Worm (Caenorhabditis elegans): ENCODE data around the gene F56C9.3.
A peak's percentile ranks its signal among the peaks of the same experiment; 100 is the strongest.

F56C9.3 gene

DNA sequence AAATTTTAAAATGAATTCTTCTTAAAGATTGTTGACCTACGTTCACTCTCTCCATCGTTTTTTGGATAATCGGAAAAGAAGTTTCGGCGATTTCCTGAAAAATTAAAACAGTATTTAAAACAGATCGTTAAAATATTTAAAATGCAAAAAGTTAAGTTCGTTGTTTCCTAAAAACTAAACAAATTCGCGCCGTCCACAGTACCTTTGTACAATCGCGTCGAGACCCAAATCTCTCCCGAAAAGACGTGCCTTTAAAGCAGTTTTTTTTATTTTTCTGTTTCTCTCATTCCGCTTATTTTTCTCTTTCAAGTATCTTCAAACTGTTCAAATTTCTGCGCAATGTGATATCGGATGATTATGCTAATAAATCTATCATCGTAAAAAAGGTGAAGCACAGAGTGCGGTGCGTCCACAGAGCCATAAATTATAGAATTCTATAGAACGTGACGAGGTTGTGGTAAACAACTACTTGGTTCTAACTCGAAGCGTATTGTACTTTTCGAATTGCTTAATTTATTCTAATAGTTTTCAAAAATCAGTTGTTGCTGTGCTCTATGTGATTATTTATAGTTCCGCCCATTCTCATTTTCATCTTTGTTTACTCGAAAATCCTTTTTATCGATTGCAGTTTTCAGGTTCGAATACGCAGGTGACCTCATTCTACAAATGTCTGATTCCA is at the start of gene F56C9.3, which contains the start of gene F56C9.6:
Gene F56C9.3 (plus strand): TSS at position 629 of the 679 bp plus-strand sequence.
Gene F56C9.6 (minus strand): TSS at position 112 of the 679 bp plus-strand sequence.
- TF ChIP-seq nhr-43 (tag; optimal IDR thresholded peaks at IDR 0.05; ENCODE audit: poor library complexity, severe bottlenecking) (no peak), unc-39 (tag; optimal IDR thresholded peaks at IDR 0.05) (no peak), zag-1 (tag; optimal IDR thresholded peaks at IDR 0.05) (no peak), nhr-77 (tag; optimal IDR thresholded peaks at IDR 0.05) (no peak), ztf-11 (tag; optimal IDR thresholded peaks at IDR 0.05) (no peak), lin-15B (tag; optimal IDR thresholded peaks at IDR 0.05) (no peak), nhr-12 (tag; optimal IDR thresholded peaks at IDR 0.05) (no peak), ceh-82 (tag; optimal IDR thresholded peaks at IDR 0.05) (no peak), sea-2 (GFP tag; optimal IDR thresholded peaks at IDR 0.05) (no peak), elt-1 (tag; optimal IDR thresholded peaks at IDR 0.05) (no peak), aly-2 (tag; optimal IDR thresholded peaks at IDR 0.05) (no peak), fos-1 (tag; optimal IDR thresholded peaks at IDR 0.05) (no peak), lin-39 (tag; optimal IDR thresholded peaks at IDR 0.05) (no peak), elt-2 (tag; optimal IDR thresholded peaks at IDR 0.05) (no peak)

DNA sequence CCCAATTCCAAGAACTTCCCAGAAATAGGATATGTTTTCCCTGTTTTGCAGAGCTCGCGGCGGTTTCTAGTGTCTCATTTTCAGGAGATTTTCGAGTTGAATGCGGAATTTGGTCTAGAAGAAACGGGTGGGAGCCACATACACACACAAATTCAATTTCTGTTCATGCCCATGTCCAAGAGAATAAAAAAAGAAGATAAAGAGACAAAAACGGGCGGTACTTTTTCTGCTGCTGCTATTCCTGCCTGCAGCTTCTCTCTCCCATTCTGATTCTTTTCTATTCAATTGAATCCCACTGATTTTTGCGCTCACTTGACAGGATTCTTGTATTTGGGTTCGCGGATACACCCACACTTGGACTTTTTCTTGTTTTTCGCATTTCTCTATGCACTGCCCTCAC is 48.5 kb upstream of the F56C9.3 start:
- TF ChIP-seq lin-39 (tag; optimal IDR thresholded peaks at IDR 0.05) (no peak), ztf-11 (tag; optimal IDR thresholded peaks at IDR 0.05) (no peak), R02D3.7 (tag; optimal IDR thresholded peaks at IDR 0.05) (no peak), fkh-10 (GFP tag; optimal IDR thresholded peaks at IDR 0.05) (peak; percentile 72)

DNA sequence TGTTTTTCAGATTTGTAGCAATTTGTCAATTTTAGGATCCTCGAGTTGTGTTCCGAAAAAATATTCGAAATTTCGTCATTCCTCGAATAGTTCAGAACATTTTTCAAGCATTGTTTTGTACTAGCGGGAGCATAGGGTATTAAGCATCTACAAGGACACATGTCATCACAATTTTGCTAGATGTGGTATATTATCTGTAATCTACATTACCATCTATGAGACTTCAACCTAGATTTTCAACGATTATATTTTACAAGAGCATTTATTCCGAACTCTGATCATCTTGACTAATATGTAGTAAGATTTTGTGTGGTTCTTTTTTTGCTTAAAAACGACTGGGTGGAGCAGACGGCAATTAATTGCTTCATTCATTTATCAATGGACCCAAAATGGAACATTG is 48.1 kb upstream of the F56C9.3 start:
- TF ChIP-seq nhr-43 (tag; optimal IDR thresholded peaks at IDR 0.05; ENCODE audit: poor library complexity, severe bottlenecking) (no peak), lin-39 (tag; optimal IDR thresholded peaks at IDR 0.05) (no peak), elt-3 (tag; optimal IDR thresholded peaks at IDR 0.05) (no peak)

DNA sequence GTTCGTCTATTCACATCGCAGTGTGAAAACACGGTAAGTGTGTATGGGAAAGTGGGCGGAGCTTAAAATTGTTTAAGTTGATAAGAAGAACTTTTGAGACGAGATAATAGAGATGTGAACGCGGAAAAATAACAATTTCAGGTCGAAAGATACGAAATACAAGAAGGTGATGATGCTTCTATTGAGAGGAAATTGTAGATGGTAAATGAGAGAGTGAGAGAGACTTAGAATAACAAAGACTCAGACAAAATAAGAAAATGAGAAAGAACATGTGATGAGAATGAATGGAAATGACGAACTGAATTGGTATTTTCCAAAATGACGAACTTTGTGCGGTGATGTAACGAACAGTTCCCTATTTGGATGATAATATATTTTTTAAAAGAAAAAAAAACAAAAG is 40.0 kb upstream of the F56C9.3 start:
- TF ChIP-seq pha-4 (tag; optimal IDR thresholded peaks at IDR 0.05) (peak; percentile 12), nhr-23 (tag; optimal IDR thresholded peaks at IDR 0.05) (peak; percentile 42), egl-5 (tag; optimal IDR thresholded peaks at IDR 0.05) (no peak), elt-2 (tag; optimal IDR thresholded peaks at IDR 0.05) (peak; percentile 51)

DNA sequence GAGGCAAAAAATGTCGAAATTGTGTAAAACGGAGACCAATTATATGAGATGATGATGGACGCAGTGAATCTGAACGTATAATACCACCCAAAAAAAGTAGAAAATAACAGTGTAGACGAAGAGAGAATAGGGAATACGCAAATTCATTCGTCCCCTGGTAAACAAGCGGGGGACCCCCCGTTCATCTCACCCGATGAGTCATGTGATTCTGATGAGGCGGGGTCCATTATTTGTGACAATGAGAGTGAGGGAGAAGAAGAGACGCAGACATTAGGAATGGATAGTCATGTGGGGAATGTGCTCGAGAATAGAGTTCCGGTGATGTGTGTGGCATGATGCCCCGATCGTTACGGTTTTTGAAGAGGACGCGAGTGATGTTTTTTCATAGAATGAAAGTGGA is 39.0 kb upstream of the F56C9.3 start:
- TF ChIP-seq lin-15B (tag; optimal IDR thresholded peaks at IDR 0.05) (no peak), nhr-67 (tag; optimal IDR thresholded peaks at IDR 0.05) (no peak), nhr-11 (tag; optimal IDR thresholded peaks at IDR 0.05) (no peak), zag-1 (tag; optimal IDR thresholded peaks at IDR 0.05) (no peak), daf-12 (tag; optimal IDR thresholded peaks at IDR 0.05) (no peak), ztf-4 (tag; optimal IDR thresholded peaks at IDR 0.05) (no peak), lsy-12 (tag; optimal IDR thresholded peaks at IDR 0.05) (peak; percentile 20), nhr-77 (tag; optimal IDR thresholded peaks at IDR 0.05) (no peak), unc-39 (tag; optimal IDR thresholded peaks at IDR 0.05) (no peak), ceh-28 (tag; optimal IDR thresholded peaks at IDR 0.05) (no peak), ceh-16 (tag; optimal IDR thresholded peaks at IDR 0.05) (no peak), nhr-23 (tag; optimal IDR thresholded peaks at IDR 0.05) (peak; percentile 38), fkh-2 (tag; optimal IDR thresholded peaks at IDR 0.05) (no peak), aly-2 (tag; optimal IDR thresholded peaks at IDR 0.05) (no peak), nhr-237 (tag; optimal IDR thresholded peaks at IDR 0.05) (no peak), mdl-1 (tag; optimal IDR thresholded peaks at IDR 0.05) (no peak), eor-1 (tag; optimal IDR thresholded peaks at IDR 0.05) (no peak), ceh-82 (tag; optimal IDR thresholded peaks at IDR 0.05) (no peak), jun-1 (tag; optimal IDR thresholded peaks at IDR 0.05) (peak; percentile 71), nhr-76 (tag; optimal IDR thresholded peaks at IDR 0.05) (no peak), pqm-1 (tag; optimal IDR thresholded peaks at IDR 0.05) (peak; percentile 1), nhr-43 (tag; optimal IDR thresholded peaks at IDR 0.05; ENCODE audit: poor library complexity, severe bottlenecking) (peak; percentile 22), fos-1 (tag; optimal IDR thresholded peaks at IDR 0.05) (no peak), snpc-4 (tag; optimal IDR thresholded peaks at IDR 0.05) (no peak), lin-39 (tag; optimal IDR thresholded peaks at IDR 0.05) (peak; percentile 31), nhr-28 (tag; optimal IDR thresholded peaks at IDR 0.05) (no peak), ZK546.5 (tag; optimal IDR thresholded peaks at IDR 0.05) (no peak), unc-62 (GFP tag; optimal IDR thresholded peaks at IDR 0.05) (no peak), ama-1 (optimal IDR thresholded peaks at IDR 0.05) (peak; percentile 22), fkh-10 (GFP tag; optimal IDR thresholded peaks at IDR 0.05) (no peak), elt-2 (tag; optimal IDR thresholded peaks at IDR 0.05) (peak; percentile 14), hmg-11 (tag; optimal IDR thresholded peaks at IDR 0.05) (no peak), egl-5 (tag; optimal IDR thresholded peaks at IDR 0.05) (peak; percentile 92), pha-4 (tag; optimal IDR thresholded peaks at IDR 0.05) (peak; percentile 84), skn-1 (tag; optimal IDR thresholded peaks at IDR 0.05) (no peak), sea-2 (GFP tag; optimal IDR thresholded peaks at IDR 0.05) (no peak), elt-1 (tag; optimal IDR thresholded peaks at IDR 0.05) (no peak), ceh-9 (tag; optimal IDR thresholded peaks at IDR 0.05) (no peak), elt-3 (tag; optimal IDR thresholded peaks at IDR 0.05) (no peak), R02D3.7 (tag; optimal IDR thresholded peaks at IDR 0.05) (no peak)
